Fruit fly (Drosophila melanogaster): ENCODE data around the gene Top2.

The Top2 gene

dm6 chr2L:19416602-19417497 is 36.4 kb downstream of the Top2 start, which contains the start of gene Lectin-galC1 (continued):
- no peak for TF ChIP-seq inv (GFP tag; IDR thresholded peaks at IDR 0.05; ENCODE audit: partially characterized antibody)
- TF ChIP-seq cas (GFP tag; IDR thresholded peaks at IDR 0.05) = 0 out of 2 replicates have a peak, but pooled peaks have one; percentile 16
- peak; percentile 78 for TF ChIP-seq maf-S (GFP tag; optimal IDR thresholded peaks at IDR 0.05)
- TF ChIP-seq Meics (GFP tag; optimal IDR thresholded peaks at IDR 0.05) = peak; percentile 76
- no peak for TF ChIP-seq CG1832 (GFP tag; optimal IDR thresholded peaks at IDR 0.05)
- no peak; the same call in 1 of the 2 replicates for TF ChIP-seq lmd (GFP tag; IDR thresholded peaks at IDR 0.05)
- peak; percentile 8 for TF ChIP-seq CG7987 (GFP tag; optimal IDR thresholded peaks at IDR 0.05)
- TF ChIP-seq CG11093 (GFP tag; IDR thresholded peaks at IDR 0.05) = peak; percentile 76; the same call in 2 of the 3 replicates
- peak; percentile 89 for TF ChIP-seq ATbp (GFP tag; optimal IDR thresholded peaks at IDR 0.05)
- no peak for TF ChIP-seq amos (GFP tag; IDR thresholded peaks at IDR 0.05; ENCODE audit: partially characterized antibody)
- peak; percentile 65 for TF ChIP-seq CG10321 (GFP tag; IDR thresholded peaks at IDR 0.05)
- TF ChIP-seq pho (GFP tag; optimal IDR thresholded peaks at IDR 0.05) = peak; percentile 72
- TF ChIP-seq CG2202 (tag; optimal IDR thresholded peaks at IDR 0.05) = peak; percentile 70
- peak; percentile 78 for TF ChIP-seq nerfin-1 (tag; optimal IDR thresholded peaks at IDR 0.05)
- peak; percentile 54 for TF ChIP-seq Jarid2 (GFP tag; optimal IDR thresholded peaks at IDR 0.05)
- TF ChIP-seq NC2α (GFP tag; optimal IDR thresholded peaks at IDR 0.05) = peak; percentile 85
- peak; percentile 35 for TF ChIP-seq stwl (tag; optimal IDR thresholded peaks at IDR 0.05)
- peak; percentile 85 for TF ChIP-seq CG14014 (GFP tag; IDR thresholded peaks at IDR 0.05)
- no peak for TF ChIP-seq luna (GFP tag; optimal IDR thresholded peaks at IDR 0.05)
- peak; percentile 0 for TF ChIP-seq CG3995 (GFP tag; optimal IDR thresholded peaks at IDR 0.05)
- peak; percentile 61 for TF ChIP-seq Ravus (GFP tag; IDR thresholded peaks at IDR 0.05)
- peak; percentile 82 for TF ChIP-seq CG10959 (GFP tag; IDR thresholded peaks at IDR 0.05)
- TF ChIP-seq gt (GFP tag; IDR thresholded peaks at IDR 0.05) = peak; percentile 54; the same call in 1 of the 2 replicates
- peak; percentile 89 for TF ChIP-seq dmrt11E (tag; optimal IDR thresholded peaks at IDR 0.05)
- peak; percentile 89 for TF ChIP-seq CG2712 (tag; optimal IDR thresholded peaks at IDR 0.05)
- no peak for TF ChIP-seq Dll (GFP tag; IDR thresholded peaks at IDR 0.05; ENCODE audit: partially characterized antibody)
- no peak for TF ChIP-seq fru (optimal IDR thresholded peaks at IDR 0.05)
- TF ChIP-seq slp2 (GFP tag; optimal IDR thresholded peaks at IDR 0.05) = peak; percentile 73
- TF ChIP-seq CG17359 (tag; optimal IDR thresholded peaks at IDR 0.05) = peak; percentile 92
- peak; percentile 89 for TF ChIP-seq CG30403 (GFP tag; optimal IDR thresholded peaks at IDR 0.05)
- peak; percentile 57 for TF ChIP-seq Spps (tag; optimal IDR thresholded peaks at IDR 0.05)
- peak; percentile 76 for TF ChIP-seq H15 (GFP tag; IDR thresholded peaks at IDR 0.05)
- TF ChIP-seq sima (GFP tag; optimal IDR thresholded peaks at IDR 0.05) = peak; percentile 49
- no peak for TF ChIP-seq CG8281 (tag; optimal IDR thresholded peaks at IDR 0.05)
- TF ChIP-seq ftz-f1 (GFP tag; optimal IDR thresholded peaks at IDR 0.05) = no peak
- peak; percentile 67 for TF ChIP-seq cato (GFP tag; optimal IDR thresholded peaks at IDR 0.05; ENCODE audit: borderline replicate concordance)
- TF ChIP-seq Gug (GFP tag; IDR thresholded peaks at IDR 0.05) = peak; percentile 73; the same call in 3 of the 4 replicates
- TF ChIP-seq lov (optimal IDR thresholded peaks at IDR 0.05) = no peak
- TF ChIP-seq lov (GFP tag; IDR thresholded peaks at IDR 0.05) = peak; percentile 77; the same call in 2 of the 3 replicates
- TF ChIP-seq CG33213 (GFP tag; optimal IDR thresholded peaks at IDR 0.05) = peak; percentile 78
- TF ChIP-seq CG12104 (GFP tag; optimal IDR thresholded peaks at IDR 0.05) = peak; percentile 80
- TF ChIP-seq CG8290 (GFP tag; optimal IDR thresholded peaks at IDR 0.05) = peak; percentile 64
- peak in 1 of 2 experiments; percentile 61 for TF ChIP-seq CG8290 (tag; optimal IDR thresholded peaks at IDR 0.05)
- TF ChIP-seq CG17568 (GFP tag; optimal IDR thresholded peaks at IDR 0.05) = peak; percentile 85
- TF ChIP-seq mld (GFP tag; IDR thresholded peaks at IDR 0.05; ENCODE audit: partially characterized antibody) = no peak
- peak; percentile 71 to 91 for TF ChIP-seq Hr51 (GFP tag; optimal IDR thresholded peaks at IDR 0.05)
- peak; percentile 63 for TF ChIP-seq Usf (GFP tag; optimal IDR thresholded peaks at IDR 0.05)
- peak; percentile 72 for TF ChIP-seq CG31224 (GFP tag; IDR thresholded peaks at IDR 0.05)
- TF ChIP-seq HmgD (GFP tag; optimal IDR thresholded peaks at IDR 0.05) = peak; percentile 30

Data from whole organism, embryonic.